Worm (Caenorhabditis elegans) whole organism, young adult: Measurements from ENCODE around the gene dyn-1.
"Not testable (repeated sequence)": the region's sequence is repeated elsewhere in the genome, so short reads cannot be mapped to it uniquely, and the experiment has no call there.

Experiments used
- B0261.1 ChIP-seq: sonication (generic microtip); optimal IDR thresholded peaks from 2 replicates; lab custom pipeline; 2016; ENCODE audit warnings: mild to moderate bottlenecking, missing genetic modification characterization, moderate library complexity, missing compliant biosample characterization
- C17E4.6 ChIP-seq: fragments of 200-800 bp; sonication (Bioruptor generic); IDR thresholded peaks from 2 replicates; pipeline ENCODE4 v1.3.6; 2022; ENCODE audit warnings: missing genetic modification reagents, missing genetic modification characterization, missing compliant biosample characterization
- F23B12.7 ChIP-seq: sonication (generic microtip); optimal IDR thresholded peaks from 2 replicates; lab custom pipeline; 2017; ENCODE audit warnings: missing genetic modification characterization, mild to moderate bottlenecking, missing compliant biosample characterization, antibody characterized with exemption, moderate library complexity; ENCODE audit not compliant: insufficient read depth
- F37B4.10 ChIP-seq: fragments of 200-800 bp; sonication (Bioruptor generic); IDR thresholded peaks from 2 replicates; pipeline ENCODE4 v1.3.6; 2022; ENCODE audit warnings: missing genetic modification characterization, missing compliant biosample characterization
- F52B5.7 ChIP-seq: sonication (generic microtip); optimal IDR thresholded peaks from 2 replicates; lab custom pipeline; 2016; ENCODE audit warnings: mild to moderate bottlenecking, missing genetic modification characterization, missing compliant biosample characterization
- F55B11.4 ChIP-seq: sonication (generic microtip); optimal IDR thresholded peaks from 2 replicates; lab custom pipeline; 2016; ENCODE audit warnings: missing compliant biosample characterization, missing genetic modification characterization, borderline replicate concordance; ENCODE audit not compliant: insufficient read depth
- K11D2.4 ChIP-seq: fragments of 200-800 bp; sonication (Bioruptor generic); IDR thresholded peaks from 2 replicates; pipeline ENCODE4 v1.3.6; 2022; ENCODE audit warnings: missing genetic modification reagents, missing genetic modification characterization, missing compliant biosample characterization
- K12H6.12 ChIP-seq: fragments of 200-800 bp; sonication (Bioruptor generic); optimal IDR thresholded peaks from 2 replicates; lab custom pipeline; 2018; ENCODE audit warnings: mild to moderate bottlenecking, missing genetic modification characterization, missing compliant biosample characterization
- ZK185.1 ChIP-seq: sonication (generic microtip); optimal IDR thresholded peaks from 2 replicates; lab custom pipeline; 2016; ENCODE audit warnings: mild to moderate bottlenecking, missing genetic modification characterization, missing compliant biosample characterization; ENCODE audit not compliant: poor library complexity, severe bottlenecking
- akir-1 ChIP-seq: fragments of 200-800 bp; sonication (Bioruptor generic); optimal IDR thresholded peaks from 2 replicates; lab custom pipeline; 2018; ENCODE audit warnings: mild to moderate bottlenecking, missing genetic modification characterization, moderate library complexity, missing compliant biosample characterization
- aptf-2 ChIP-seq: fragments of 200-800 bp; sonication (Bioruptor generic); conservative IDR thresholded peaks from 2 replicates; pipeline ENCODE4 v1.3.6; 2022; ENCODE audit warnings: missing genetic modification reagents, missing genetic modification characterization, missing compliant biosample characterization
- atf-7 ChIP-seq: sonication (generic microtip); optimal IDR thresholded peaks from 2 replicates; lab custom pipeline; 2017; ENCODE audit warnings: mild to moderate bottlenecking, missing genetic modification characterization, missing compliant biosample characterization
- athp-1 ChIP-seq: sonication (generic microtip); optimal IDR thresholded peaks from 2 replicates; lab custom pipeline; 2017; ENCODE audit warnings: mild to moderate bottlenecking, missing genetic modification characterization, missing compliant biosample characterization
- attf-3 ChIP-seq: fragments of 200-800 bp; sonication (Bioruptor generic); conservative IDR thresholded peaks from 2 replicates; pipeline ENCODE4 v1.3.6; 2022; ENCODE audit warnings: missing genetic modification reagents, missing genetic modification characterization, missing compliant biosample characterization
- attf-6 ChIP-seq: fragments of 200-800 bp; sonication (Bioruptor generic); IDR thresholded peaks from 2 replicates; pipeline ENCODE4 v1.3.6; 2022; ENCODE audit warnings: missing genetic modification reagents, missing genetic modification characterization, missing compliant biosample characterization
- cebp-2 ChIP-seq: fragments of 200-800 bp; sonication (Bioruptor generic); IDR thresholded peaks from 2 replicates; pipeline ENCODE4 v1.3.6; 2022; ENCODE audit warnings: missing genetic modification characterization, missing compliant biosample characterization
- ceh-100 ChIP-seq: fragments of 200-800 bp; sonication (Bioruptor generic); IDR thresholded peaks from 2 replicates; pipeline ENCODE4 v1.3.6; 2022; ENCODE audit warnings: missing genetic modification reagents, missing genetic modification characterization, missing compliant biosample characterization
- ceh-27 ChIP-seq: fragments of 200-800 bp; sonication (Bioruptor generic); optimal IDR thresholded peaks from 2 replicates; lab custom pipeline; 2018; ENCODE audit warnings: mild to moderate bottlenecking, missing genetic modification characterization, moderate library complexity, missing compliant biosample characterization
- ceh-79 ChIP-seq: sonication (generic microtip); optimal IDR thresholded peaks from 2 replicates; lab custom pipeline; 2017; ENCODE audit warnings: mild to moderate bottlenecking, missing genetic modification characterization, missing compliant biosample characterization
- chd-7 ChIP-seq: sonication (generic microtip); optimal IDR thresholded peaks from 2 replicates; lab custom pipeline; 2016; ENCODE audit warnings: mild to moderate bottlenecking, missing genetic modification characterization, moderate library complexity, missing compliant biosample characterization
- die-1 ChIP-seq: sonication (generic microtip); optimal IDR thresholded peaks from 2 replicates; lab custom pipeline; 2016; ENCODE audit warnings: missing genotype, mild to moderate bottlenecking, missing genetic modification characterization, missing compliant biosample characterization
- dpff-1 ChIP-seq: sonication (generic microtip); optimal IDR thresholded peaks from 2 replicates; lab custom pipeline; 2017; ENCODE audit warnings: mild to moderate bottlenecking, missing genetic modification characterization, missing compliant biosample characterization
- dpl-1 ChIP-seq: fragments of 150-350 bp; optimal IDR thresholded peaks from 2 replicates; lab custom pipeline; 2014; ENCODE audit warnings: missing biosample characterization, missing genetic modification reagents, missing genetic modification characterization
- efl-1 ChIP-seq: fragments of 150-350 bp; optimal IDR thresholded peaks from 2 replicates; lab custom pipeline; 2014; ENCODE audit warnings: missing biosample characterization, missing genetic modification reagents, missing genetic modification characterization
- egl-18 ChIP-seq: fragments of 200-800 bp; sonication (Bioruptor generic); IDR thresholded peaks from 2 replicates; pipeline ENCODE4 v1.3.6; 2022; ENCODE audit warnings: missing genetic modification reagents, missing genetic modification characterization, missing compliant biosample characterization
- hlh-12 ChIP-seq: sonication (generic microtip); optimal IDR thresholded peaks from 2 replicates; lab custom pipeline; 2016; ENCODE audit warnings: missing genetic modification characterization, missing compliant biosample characterization
- hmg-20 ChIP-seq: fragments of 200-800 bp; sonication (Bioruptor generic); IDR thresholded peaks from 2 replicates; pipeline ENCODE4 v1.3.6; 2022; ENCODE audit warnings: missing genetic modification reagents, missing genetic modification characterization, missing compliant biosample characterization
- lag-1 ChIP-seq: fragments of 200-800 bp; sonication (Bioruptor generic); IDR thresholded peaks from 2 replicates; pipeline ENCODE4 v1.3.6; 2022; ENCODE audit warnings: missing genetic modification reagents, missing genetic modification characterization, missing compliant biosample characterization
- let-607 ChIP-seq, 2 experiments: fragments of 200-800 bp in 1 of 2; sonication (Bioruptor generic) in 1 of 2; sonication (generic microtip) in 1 of 2; optimal IDR thresholded peaks; 2 replicates each; lab custom pipeline; 2016 to 2018; ENCODE audit warnings: mild to moderate bottlenecking in 2 of 2, missing compliant biosample characterization in 2 of 2, missing genetic modification characterization in 2 of 2, moderate library complexity in 2 of 2, missing genotype in 1 of 2
- lin-40 ChIP-seq: sonication (generic microtip); optimal IDR thresholded peaks from 2 replicates; lab custom pipeline; 2016; ENCODE audit warnings: missing genetic modification characterization, mild to moderate bottlenecking, missing compliant biosample characterization, missing genotype, missing genetic modification reagents
- lsy-27 ChIP-seq: sonication (generic microtip); optimal IDR thresholded peaks from 2 replicates; lab custom pipeline; 2017; ENCODE audit warnings: missing genetic modification characterization, mild to moderate bottlenecking, missing compliant biosample characterization, antibody characterized with exemption, missing genotype, borderline replicate concordance; ENCODE audit not compliant: insufficient read depth
- madf-10 ChIP-seq: sonication (generic microtip); optimal IDR thresholded peaks from 2 replicates; lab custom pipeline; 2016; ENCODE audit warnings: mild to moderate bottlenecking, missing genetic modification characterization, missing compliant biosample characterization
- mes-4 ChIP-seq: sonication (generic microtip); optimal IDR thresholded peaks from 2 replicates; lab custom pipeline; 2016; ENCODE audit warnings: missing genotype, missing genetic modification characterization, missing compliant biosample characterization
- nhr-80 ChIP-seq: sonication (generic microtip); optimal IDR thresholded peaks from 2 replicates; lab custom pipeline; 2016; ENCODE audit warnings: missing genetic modification characterization, missing compliant biosample characterization
- nhr-90 ChIP-seq: sonication (generic microtip); optimal IDR thresholded peaks from 2 replicates; lab custom pipeline; 2016; ENCODE audit warnings: missing genotype, mild to moderate bottlenecking, missing genetic modification characterization, missing compliant biosample characterization
- pha-4 ChIP-seq: fragments of 150-350 bp; sonication (generic microtip); optimal IDR thresholded peaks from 2 replicates; lab custom pipeline; 2014; ENCODE audit warnings: missing biosample characterization, missing genetic modification reagents, missing genetic modification characterization
- sdz-38 ChIP-seq: sonication (generic microtip); optimal IDR thresholded peaks from 2 replicates; lab custom pipeline; 2016; ENCODE audit warnings: missing genotype, missing genetic modification characterization, missing compliant biosample characterization
- snpc-1.3 ChIP-seq: sonication (generic microtip); optimal IDR thresholded peaks from 2 replicates; lab custom pipeline; 2017; ENCODE audit warnings: missing genetic modification characterization, mild to moderate bottlenecking, missing compliant biosample characterization, antibody characterized with exemption, moderate library complexity, missing genotype, missing genetic modification reagents; ENCODE audit not compliant: insufficient read depth
- snpc-4 ChIP-seq, 5 experiments: fragments of 150-350 bp in 1 of 5; sonication (generic microtip) in 4 of 5; optimal IDR thresholded peaks; 2 replicates each; lab custom pipeline; 2014 to 2018; ENCODE audit warnings: missing genetic modification characterization in 5 of 5, missing biosample characterization in 3 of 5, antibody characterized with exemption in 2 of 5, mild to moderate bottlenecking in 2 of 5, missing compliant biosample characterization in 2 of 5, missing genotype in 2 of 5, moderate library complexity in 2 of 5, missing genetic modification reagents in 1 of 5
- somi-1 ChIP-seq: fragments of 200-800 bp; sonication (Bioruptor generic); optimal IDR thresholded peaks from 2 replicates; lab custom pipeline; 2018; ENCODE audit warnings: mild to moderate bottlenecking, missing genetic modification characterization, missing compliant biosample characterization
- tbx-9 ChIP-seq: sonication (generic microtip); optimal IDR thresholded peaks from 2 replicates; lab custom pipeline; 2016; ENCODE audit warnings: borderline replicate concordance, missing genetic modification characterization, inconsistent platforms, missing compliant biosample characterization
- unc-130 ChIP-seq: sonication (generic microtip); optimal IDR thresholded peaks from 2 replicates; lab custom pipeline; 2016; ENCODE audit warnings: missing genetic modification reagents, missing genetic modification characterization, missing compliant biosample characterization
- unc-62 ChIP-seq: fragments of 150-350 bp; optimal IDR thresholded peaks from 2 replicates; lab custom pipeline; 2014; ENCODE audit warnings: missing biosample characterization, missing genetic modification reagents, missing genetic modification characterization
- xnd-1 ChIP-seq: sonication (generic microtip); optimal IDR thresholded peaks from 2 replicates; lab custom pipeline; 2016; ENCODE audit warnings: missing genotype, missing genetic modification reagents, missing genetic modification characterization, missing compliant biosample characterization
- ztf-18 ChIP-seq: sonication (generic microtip); optimal IDR thresholded peaks from 2 replicates; lab custom pipeline; 2016; ENCODE audit warnings: missing genotype, mild to moderate bottlenecking, missing genetic modification characterization, missing compliant biosample characterization
- ztf-3 ChIP-seq: fragments of 200-800 bp; sonication (Bioruptor generic); optimal IDR thresholded peaks from 2 replicates; lab custom pipeline; 2018; ENCODE audit warnings: mild to moderate bottlenecking, missing genetic modification characterization, missing compliant biosample characterization

dyn-1 gene

ce11 chrX:15533847-15534246, 34.8 kb upstream of the dyn-1 start:
- TF ChIP-seq snpc-4 (GFP tag; optimal IDR thresholded peaks at IDR 0.05; lab: Kevin White, UChicago) = not testable (repeated sequence)
- TF ChIP-seq snpc-4 (tag; optimal IDR thresholded peaks at IDR 0.05; lab: Kevin White, UChicago) = peak in 2 of 4 experiments; percentile 86 to 89

- TF ChIP-seq ztf-18 (no peak), egl-18 (no peak), cebp-2 (GFP tag; lab: Robert Waterston, UW) (no peak), ztf-3 (GFP tag; lab: Kevin White, UChicago) (no peak), dpl-1 (no peak), aptf-2 (no peak), nhr-80 (tag; lab: Kevin White, UChicago) (no peak), madf-10 (tag; lab: Kevin White, UChicago) (no peak), F23B12.7 (tag; lab: Kevin White, UChicago) (no peak), mes-4 (tag; lab: Kevin White, UChicago) (no peak), snpc-4 (GFP tag; optimal IDR thresholded peaks at IDR 0.05; lab: Kevin White, UChicago) (no peak), snpc-4 (tag; optimal IDR thresholded peaks at IDR 0.05; lab: Kevin White, UChicago) (peak in 1 of 4 experiments; percentile 23), xnd-1 (tag; lab: Kevin White, UChicago) (no peak), C17E4.6 (GFP tag; lab: Robert Waterston, UW) (no peak), let-607 (tag; optimal IDR thresholded peaks at IDR 0.05; lab: Kevin White, UChicago) (no peak), nhr-90 (tag; lab: Kevin White, UChicago) (no peak), lsy-27 (tag; lab: Kevin White, UChicago) (no peak), chd-7 (tag; lab: Kevin White, UChicago) (peak; percentile 29), ceh-100 (GFP tag; lab: Robert Waterston, UW) (no peak), ZK185.1 (tag; lab: Kevin White, UChicago) (peak; percentile 5), F55B11.4 (no peak), dpff-1 (tag; lab: Kevin White, UChicago) (no peak), hmg-20 (GFP tag; lab: Robert Waterston, UW) (no peak), athp-1 (tag; lab: Kevin White, UChicago) (peak; percentile 8), lag-1 (GFP tag; lab: Robert Waterston, UW) (no peak), B0261.1 (tag; lab: Kevin White, UChicago) (no peak), efl-1 (no peak), sdz-38 (no peak), F37B4.10 (no peak), K11D2.4 (GFP tag; lab: Robert Waterston, UW) (peak; percentile 75), akir-1 (GFP tag; lab: Kevin White, UChicago) (no peak), die-1 (tag; lab: Kevin White, UChicago) (no peak), somi-1 (GFP tag; lab: Kevin White, UChicago) (peak; percentile 48), lin-40 (tag; lab: Kevin White, UChicago) (peak; percentile 64), snpc-1.3 (tag; lab: Kevin White, UChicago) (no peak), K12H6.12 (tag; lab: Kevin White, UChicago) (peak; percentile 87), attf-6 (GFP tag; lab: Robert Waterston, UW) (no peak), pha-4 (tag; lab: Kevin White, UChicago) (no peak), unc-130 (GFP tag; lab: Kevin White, UChicago) (no peak), ceh-79 (tag; lab: Kevin White, UChicago) (no peak), tbx-9 (no peak), hlh-12 (tag; lab: Kevin White, UChicago) (no peak), F52B5.7 (tag; lab: Kevin White, UChicago) (no peak), ceh-27 (GFP tag; lab: Kevin White, UChicago) (peak; percentile 71), atf-7 (tag; lab: Kevin White, UChicago) (peak; percentile 96), attf-3 (GFP tag; lab: Robert Waterston, UW) (no peak), unc-62 (GFP tag; lab: Kevin White, UChicago) (no peak)
These were observed 33.5 kb upstream of the dyn-1 start for ce11 chrX:15535190-15535636.
